Worm (Caenorhabditis elegans) whole organism, L4 larva: ENCODE measurements around the gene Y79H2A.2.
A peak's percentile ranks its signal among the peaks of the same experiment; 100 is the strongest.

Experiments used
- F10B5.3 ChIP-seq: sonication (generic microtip); optimal IDR thresholded peaks from 2 replicates; lab custom pipeline; 2016; ENCODE audit warnings: mild to moderate bottlenecking, missing genetic modification characterization, missing compliant biosample characterization
- F26F4.8 ChIP-seq: fragments of 200-800 bp; sonication (Bioruptor generic); conservative IDR thresholded peaks from 2 replicates; pipeline ENCODE4 v1.3.6; 2022; ENCODE audit warnings: missing genetic modification characterization, missing compliant biosample characterization
- F44E2.7 ChIP-seq: fragments of 200-800 bp; sonication (Bioruptor generic); IDR thresholded peaks from 2 replicates; pipeline ENCODE4 v2.1.2; 2022; ENCODE audit warnings: missing genetic modification characterization, missing compliant biosample characterization
- T26A8.4 ChIP-seq: fragments of 200-800 bp; sonication (Bioruptor generic); IDR thresholded peaks from 2 replicates; pipeline ENCODE4 v1.3.6; 2022; ENCODE audit warnings: missing genetic modification characterization, missing compliant biosample characterization
- ZK337.2 ChIP-seq: fragments of 200-800 bp; sonication (Bioruptor generic); IDR thresholded peaks from 2 replicates; pipeline ENCODE4 v1.3.6; 2022; ENCODE audit warnings: missing genetic modification reagents, missing genetic modification characterization, missing compliant biosample characterization
- ZK546.5 ChIP-seq, 2 experiments: sonication (generic microtip); optimal IDR thresholded peaks; 2 replicates each; lab custom pipeline; 2017; ENCODE audit warnings: missing biosample characterization in 2 of 2, missing genetic modification characterization in 2 of 2
- aha-1 ChIP-seq: fragments of 150-350 bp; peaks from one replicate; lab custom pipeline; 2014; ENCODE audit warnings: missing biosample characterization, missing genetic modification characterization
- ama-1 ChIP-seq: fragments of 150-350 bp; optimal IDR thresholded peaks from 2 replicates; lab custom pipeline; 2014; ENCODE audit warnings: inconsistent platforms, mixed read lengths
- arid-1 ChIP-seq: fragments of 200-800 bp; sonication (Bioruptor generic); conservative IDR thresholded peaks from 2 replicates; pipeline ENCODE4 v1.3.6; 2022; ENCODE audit warnings: missing genetic modification reagents, missing genetic modification characterization, missing compliant biosample characterization
- attf-4 ChIP-seq: sonication (generic microtip); optimal IDR thresholded peaks from 3 replicates; lab custom pipeline; 2017; ENCODE audit warnings: missing biosample characterization, missing genetic modification characterization
- ceh-44 ChIP-seq: fragments of 200-800 bp; sonication (Bioruptor generic); IDR thresholded peaks from 2 replicates; pipeline ENCODE4 v1.3.6; 2022; ENCODE audit warnings: missing genetic modification reagents, missing genetic modification characterization, missing compliant biosample characterization
- ces-1 ChIP-seq: fragments of 150-350 bp; sonication (generic microtip); optimal IDR thresholded peaks from 4 replicates; lab custom pipeline; 2014; ENCODE audit warnings: missing biosample characterization, missing genetic modification reagents, missing genetic modification characterization
- daf-12 ChIP-seq: fragments of 150-350 bp; optimal IDR thresholded peaks from 2 replicates; lab custom pipeline; 2014; ENCODE audit warnings: missing biosample characterization, missing genetic modification reagents, missing genetic modification characterization
- daf-16 ChIP-seq, 3 experiments: sonication (generic microtip); optimal IDR thresholded peaks; 2 replicates each; lab custom pipeline; 2016 to 2017; ENCODE audit warnings: missing genetic modification characterization in 3 of 3, missing genetic modification reagents in 3 of 3, mild to moderate bottlenecking in 2 of 3, missing compliant biosample characterization in 2 of 3, missing biosample characterization in 1 of 3, moderate library complexity in 1 of 3
- dmd-8 ChIP-seq: fragments of 200-800 bp; sonication (Bioruptor generic); IDR thresholded peaks from 2 replicates; pipeline ENCODE4 v1.3.6; 2022; ENCODE audit warnings: missing genetic modification characterization, missing compliant biosample characterization
- dmd-9 ChIP-seq: fragments of 200-800 bp; sonication (Bioruptor generic); IDR thresholded peaks from 2 replicates; pipeline ENCODE4 v1.3.6; 2022; ENCODE audit warnings: missing genetic modification reagents, missing genetic modification characterization, missing compliant biosample characterization
- dpl-1 ChIP-seq: fragments of 150-350 bp; optimal IDR thresholded peaks from 2 replicates; lab custom pipeline; 2014; ENCODE audit warnings: missing biosample characterization, missing genetic modification reagents, missing genetic modification characterization
- dve-1 ChIP-seq: sonication (generic microtip); optimal IDR thresholded peaks from 2 replicates; lab custom pipeline; 2017; ENCODE audit warnings: antibody characterized with exemption, mild to moderate bottlenecking, missing genetic modification characterization, missing compliant biosample characterization; ENCODE audit not compliant: insufficient read depth
- fkh-10 ChIP-seq: fragments of 150-350 bp; optimal IDR thresholded peaks from 2 replicates; lab custom pipeline; 2014; ENCODE audit warnings: missing biosample characterization, missing genetic modification reagents, missing genetic modification characterization
- hlh-11 ChIP-seq: fragments of 200-800 bp; sonication (Bioruptor generic); optimal IDR thresholded peaks from 2 replicates; lab custom pipeline; 2018; ENCODE audit warnings: mild to moderate bottlenecking, missing genetic modification characterization, missing compliant biosample characterization
- hlh-30 ChIP-seq: sonication (generic microtip); optimal IDR thresholded peaks from 2 replicates; lab custom pipeline; 2017; ENCODE audit warnings: antibody characterized with exemption, mild to moderate bottlenecking, missing genetic modification characterization, missing compliant biosample characterization; ENCODE audit not compliant: insufficient read depth
- jun-1 ChIP-seq: fragments of 150-350 bp; optimal IDR thresholded peaks from 2 replicates; lab custom pipeline; 2014; ENCODE audit warnings: missing biosample characterization, missing genetic modification reagents, missing genetic modification characterization
- lim-7 ChIP-seq: fragments of 200-800 bp; sonication (Bioruptor generic); IDR thresholded peaks from 2 replicates; pipeline ENCODE4 v1.3.6; 2022; ENCODE audit warnings: missing genetic modification characterization, missing compliant biosample characterization
- lin-13 ChIP-seq: fragments of 150-350 bp; optimal IDR thresholded peaks from 2 replicates; lab custom pipeline; 2014; ENCODE audit warnings: missing biosample characterization, missing genetic modification reagents, missing genetic modification characterization
- lin-29 ChIP-seq: fragments of 200-800 bp; sonication (Bioruptor generic); IDR thresholded peaks from 2 replicates; pipeline ENCODE4 v1.3.6; 2022; ENCODE audit warnings: missing genetic modification reagents, missing genetic modification characterization, missing compliant biosample characterization
- lin-39 ChIP-seq: fragments of 150-350 bp; optimal IDR thresholded peaks from 2 replicates; lab custom pipeline; 2014; ENCODE audit warnings: missing biosample characterization, missing genetic modification reagents, missing genetic modification characterization
- lsy-2 ChIP-seq, 2 experiments: fragments of 150-350 bp in 1 of 2; sonication (generic microtip) in 1 of 2; optimal IDR thresholded peaks; 2 replicates each; lab custom pipeline; 2014 to 2017; ENCODE audit warnings: missing biosample characterization in 2 of 2, missing genetic modification characterization in 2 of 2
- mes-2 ChIP-seq: sonication (generic microtip); optimal IDR thresholded peaks from 2 replicates; lab custom pipeline; 2016; ENCODE audit warnings: missing genotype, mild to moderate bottlenecking, missing genetic modification characterization, missing compliant biosample characterization; ENCODE audit not compliant: poor library complexity, severe bottlenecking
- nhr-10 ChIP-seq: fragments of 150-350 bp; optimal IDR thresholded peaks from 2 replicates; lab custom pipeline; 2014; ENCODE audit warnings: missing biosample characterization, missing genetic modification characterization
- nhr-111 ChIP-seq: fragments of 200-800 bp; sonication (Bioruptor generic); optimal IDR thresholded peaks from 2 replicates; lab custom pipeline; 2018; ENCODE audit warnings: mild to moderate bottlenecking, missing genetic modification characterization, missing compliant biosample characterization
- nhr-25 ChIP-seq: sonication (generic microtip); optimal IDR thresholded peaks from 2 replicates; lab custom pipeline; 2017; ENCODE audit warnings: missing genetic modification characterization, mild to moderate bottlenecking, missing compliant biosample characterization, antibody characterized with exemption, moderate library complexity, borderline replicate concordance; ENCODE audit not compliant: insufficient read depth
- nhr-41 ChIP-seq: fragments of 200-800 bp; sonication (Bioruptor generic); IDR thresholded peaks from 2 replicates; pipeline ENCODE4 v1.3.6; 2022; ENCODE audit warnings: missing genetic modification reagents, missing genetic modification characterization, missing compliant biosample characterization
- nhr-42 ChIP-seq: fragments of 200-800 bp; sonication (Bioruptor generic); IDR thresholded peaks from 2 replicates; pipeline ENCODE4 v1.3.6; 2022; ENCODE audit warnings: missing genetic modification characterization, missing compliant biosample characterization
- nhr-6 ChIP-seq: fragments of 150-350 bp; optimal IDR thresholded peaks from 2 replicates; lab custom pipeline; 2014; ENCODE audit warnings: missing biosample characterization, missing genetic modification characterization
- php-3 ChIP-seq: fragments of 200-800 bp; sonication (Bioruptor generic); IDR thresholded peaks from 2 replicates; pipeline ENCODE4 v1.3.6; 2022; ENCODE audit warnings: missing genetic modification reagents, missing genetic modification characterization, missing compliant biosample characterization
- rbr-2 ChIP-seq: sonication (generic microtip); optimal IDR thresholded peaks from 2 replicates; lab custom pipeline; 2016; ENCODE audit warnings: missing genotype, missing genetic modification characterization, missing compliant biosample characterization
- skn-1 ChIP-seq: fragments of 150-350 bp; optimal IDR thresholded peaks from 2 replicates; lab custom pipeline; 2014; ENCODE audit warnings: missing biosample characterization, missing genetic modification characterization
- tag-97 ChIP-seq: fragments of 200-800 bp; sonication (Bioruptor generic); IDR thresholded peaks from 2 replicates; pipeline ENCODE4 v1.3.6; 2022; ENCODE audit warnings: missing genetic modification characterization, missing compliant biosample characterization
- unc-39 ChIP-seq: sonication (generic microtip); optimal IDR thresholded peaks from 2 replicates; lab custom pipeline; 2017; ENCODE audit warnings: missing biosample characterization, missing genetic modification characterization
- unc-62 ChIP-seq, 3 experiments: fragments of 150-350 bp in 1 of 3; sonication (generic microtip); optimal IDR thresholded peaks in 2 of 3; peaks in 1 of 3; 1 replicate in 1 of 3; 2 replicates in 2 of 3; lab custom pipeline; 2014 to 2017; ENCODE audit warnings: missing biosample characterization in 3 of 3, missing genetic modification characterization in 3 of 3, missing genetic modification reagents in 3 of 3, missing genotype in 1 of 3
- vab-7 ChIP-seq: fragments of 200-800 bp; sonication (Bioruptor generic); IDR thresholded peaks from 2 replicates; pipeline ENCODE4 v1.3.6; 2022; ENCODE audit warnings: missing genetic modification reagents, missing genetic modification characterization, missing compliant biosample characterization
- zfp-2 ChIP-seq: sonication (generic microtip); optimal IDR thresholded peaks from 2 replicates; lab custom pipeline; 2016; ENCODE audit warnings: mild to moderate bottlenecking, missing genetic modification characterization, missing compliant biosample characterization

Gene Y79H2A.2

ce11 chrIII:12017999-12018398 is 12.6 kb downstream of the Y79H2A.2 start:
- TF ChIP-seq php-3 (GFP tag; lab: Robert Waterston, UW) (no peak), nhr-10 (tag; lab: Kevin White, UChicago) (no peak), unc-39 (tag; lab: Kevin White, UChicago) (no peak), dve-1 (tag; lab: Kevin White, UChicago) (no peak), nhr-25 (peak; percentile 6), F10B5.3 (tag; lab: Kevin White, UChicago) (no peak), mes-2 (no peak), ama-1 (lab: Kevin White, UChicago) (peak; percentile 52), fkh-10 (GFP tag; lab: Kevin White, UChicago) (no peak), ceh-44 (GFP tag; lab: Robert Waterston, UW) (no peak)

ce11 chrIII:12015611-12016010 is 15.0 kb downstream of the Y79H2A.2 start:
- no peak for TF ChIP-seq ZK337.2 (GFP tag; lab: Robert Waterston, UW)
- no peak for TF ChIP-seq lin-29 (GFP tag; lab: Robert Waterston, UW)
- TF ChIP-seq unc-62 (GFP tag; optimal IDR thresholded peaks at IDR 0.05 in 1 of 2; lab: Kevin White, UChicago), result peak in 1 of 2 experiments; percentile 94
- TF ChIP-seq unc-62 (tag; optimal IDR thresholded peaks at IDR 0.05; lab: Kevin White, UChicago), result no peak
- no peak for TF ChIP-seq skn-1 (tag; lab: Kevin White, UChicago)
- no peak for TF ChIP-seq jun-1 (tag; lab: Kevin White, UChicago)
- no peak for TF ChIP-seq F26F4.8 (GFP tag; lab: Robert Waterston, UW)
- TF ChIP-seq attf-4 (tag; lab: Kevin White, UChicago), result no peak
- TF ChIP-seq daf-12 (tag; lab: Kevin White, UChicago), result no peak
- no peak for TF ChIP-seq lsy-2 (tag; optimal IDR thresholded peaks at IDR 0.05; lab: Kevin White, UChicago)
- no peak for TF ChIP-seq tag-97 (GFP tag; lab: Robert Waterston, UW)
- no peak for TF ChIP-seq nhr-10 (tag; lab: Kevin White, UChicago)
- TF ChIP-seq php-3 (GFP tag; lab: Robert Waterston, UW), result no peak
- TF ChIP-seq dpl-1 (GFP tag; lab: Kevin White, UChicago), result no peak
- TF ChIP-seq vab-7, result no peak
- TF ChIP-seq T26A8.4 (GFP tag; lab: Robert Waterston, UW), result no peak
- no peak for TF ChIP-seq ZK546.5 (tag; optimal IDR thresholded peaks at IDR 0.05; lab: Kevin White, UChicago)
- TF ChIP-seq hlh-11 (tag; lab: Kevin White, UChicago), result peak; percentile 14
- peak; percentile 50 for TF ChIP-seq nhr-25
- no peak for TF ChIP-seq rbr-2 (tag; lab: Kevin White, UChicago)
- TF ChIP-seq F10B5.3 (tag; lab: Kevin White, UChicago), result no peak
- no peak for TF ChIP-seq nhr-42
- no peak for TF ChIP-seq nhr-6 (tag; lab: Kevin White, UChicago)
- no peak for TF ChIP-seq dmd-8 (GFP tag; lab: Robert Waterston, UW)
- TF ChIP-seq lim-7 (GFP tag; lab: Robert Waterston, UW), result no peak
- no peak for TF ChIP-seq mes-2
- TF ChIP-seq dmd-9, result no peak
- no peak for TF ChIP-seq lin-39
- no peak for TF ChIP-seq arid-1
- peak; percentile 35 for TF ChIP-seq aha-1 (tag; lab: Kevin White, UChicago)
- peak; percentile 8 for TF ChIP-seq hlh-30 (tag; lab: Kevin White, UChicago)
- no peak for TF ChIP-seq ces-1 (GFP tag; lab: Kevin White, UChicago)
- no peak for TF ChIP-seq nhr-111
- no peak for TF ChIP-seq daf-16 (GFP tag; optimal IDR thresholded peaks at IDR 0.05; lab: Kevin White, UChicago)
- no peak for TF ChIP-seq daf-16 (tag; optimal IDR thresholded peaks at IDR 0.05; lab: Kevin White, UChicago)
- TF ChIP-seq lin-13 (GFP tag; lab: Kevin White, UChicago), result no peak
- no peak for TF ChIP-seq F44E2.7 (GFP tag; lab: Robert Waterston, UW)
- TF ChIP-seq nhr-41, result no peak
- no peak for TF ChIP-seq zfp-2 (tag; lab: Kevin White, UChicago)
